Fruit fly (Drosophila melanogaster) whole organism, wandering third instar larva: Measurements from ENCODE around the gene CG5697.

ENCODE experiments used
- Abd-B ChIP-seq: fragments of >200 bp; optimal IDR thresholded peaks from 2 replicates; lab custom pipeline; 2017; ENCODE audit warnings: missing biosample characterization, missing genetic modification characterization
- CG32264 ChIP-seq: fragments of 200-800 bp; sonication (Bioruptor generic); optimal IDR thresholded peaks from 2 replicates; lab custom pipeline; 2016; ENCODE audit warnings: missing biosample characterization, missing genetic modification characterization
- CG9705 ChIP-seq: fragments of 200-800 bp; sonication (Bioruptor generic); optimal IDR thresholded peaks from 2 replicates; lab custom pipeline; 2018; ENCODE audit warnings: missing biosample characterization, mild to moderate bottlenecking, missing genetic modification characterization
- CrebA ChIP-seq: fragments of 200-800 bp; sonication (Bioruptor generic); optimal IDR thresholded peaks from 2 replicates; lab custom pipeline; 2016; ENCODE audit warnings: missing biosample characterization, mild to moderate bottlenecking, missing genetic modification characterization, borderline replicate concordance
- Dif ChIP-seq: fragments of 200-275, 200-300 bp; sonication (Bioruptor generic); optimal IDR thresholded peaks from 2 replicates; lab custom pipeline; 2018; ENCODE audit warnings: missing biosample characterization, missing genetic modification characterization; ENCODE audit not compliant: partially characterized antibody
- HLH106 ChIP-seq: fragments of 200-800 bp; optimal IDR thresholded peaks from 3 replicates; lab custom pipeline; 2019; ENCODE audit warnings: missing biosample characterization, mild to moderate bottlenecking, missing genetic modification characterization, moderate library complexity
- Hnf4 ChIP-seq: fragments of 200-800 bp; sonication (Bioruptor generic); optimal IDR thresholded peaks from 2 replicates; lab custom pipeline; 2016; ENCODE audit warnings: missing biosample characterization, mild to moderate bottlenecking, missing genetic modification characterization
- Hr78 ChIP-seq: fragments of >200 bp; optimal IDR thresholded peaks from 2 replicates; lab custom pipeline; 2017; ENCODE audit warnings: missing biosample characterization, missing genetic modification characterization
- Hr83 ChIP-seq: fragments of 200-300 bp; sonication (Bioruptor generic); optimal IDR thresholded peaks from 2 replicates; lab custom pipeline; 2016; ENCODE audit warnings: missing biosample characterization, mild to moderate bottlenecking, missing genetic modification characterization, moderate library complexity; ENCODE audit not compliant: poor library complexity, severe bottlenecking
- Jra ChIP-seq: sonication (Bioruptor generic); optimal IDR thresholded peaks from 2 replicates; lab custom pipeline; 2016; ENCODE audit warnings: missing biosample characterization, missing genetic modification characterization
- Mio ChIP-seq: sonication (Bioruptor generic); optimal IDR thresholded peaks from 2 replicates; lab custom pipeline; 2016; ENCODE audit warnings: missing biosample characterization, missing genetic modification characterization
- Myc ChIP-seq: fragments of >200 bp; optimal IDR thresholded peaks from 2 replicates; lab custom pipeline; 2017
- N ChIP-seq: fragments of >200 bp; optimal IDR thresholded peaks from 2 replicates; lab custom pipeline; 2018; ENCODE audit warnings: missing biosample characterization, missing external identifiers, missing genetic modification characterization
- OdsH ChIP-seq: fragments of 200-800 bp; sonication (Bioruptor generic); optimal IDR thresholded peaks from 2 replicates; lab custom pipeline; 2016; ENCODE audit warnings: missing biosample characterization, mild to moderate bottlenecking, missing genetic modification characterization
- Rel ChIP-seq, 2 experiments: fragments of 200-800 bp; sonication (Bioruptor generic) in 1 of 2; optimal IDR thresholded peaks; 2 replicates in 1 of 2; 3 replicates in 1 of 2; lab custom pipeline; 2016 to 2019; ENCODE audit warnings: mild to moderate bottlenecking in 2 of 2, missing biosample characterization in 2 of 2, missing genetic modification characterization in 2 of 2, moderate library complexity in 1 of 2
- Sp1 ChIP-seq: fragments of 200-800 bp; sonication (Bioruptor generic); optimal IDR thresholded peaks from 3 replicates; lab custom pipeline; 2019; ENCODE audit warnings: missing biosample characterization, mild to moderate bottlenecking, missing genetic modification characterization, moderate library complexity
- Vsx2 ChIP-seq: fragments of 200-300, 225-300 bp; sonication (Bioruptor generic); optimal IDR thresholded peaks from 2 replicates; lab custom pipeline; 2018; ENCODE audit warnings: missing biosample characterization, missing genetic modification characterization; ENCODE audit not compliant: partially characterized antibody
- br ChIP-seq: fragments of 200-800 bp; sonication (Bioruptor generic); optimal IDR thresholded peaks from 2 replicates; lab custom pipeline; 2016; ENCODE audit warnings: missing biosample characterization, missing genetic modification characterization
- brk ChIP-seq: fragments of 200-800 bp; sonication (Bioruptor generic); optimal IDR thresholded peaks from 2 replicates; lab custom pipeline; 2016; ENCODE audit warnings: missing biosample characterization, mild to moderate bottlenecking, missing genetic modification characterization
- dl ChIP-seq, 2 experiments: fragments of 175-275, 200-275 bp in 1 of 2; fragments of 200-275 bp in 1 of 2; sonication (Bioruptor generic); optimal IDR thresholded peaks; lab custom pipeline; 2018; ENCODE audit warnings: mild to moderate bottlenecking in 2 of 2, missing biosample characterization in 2 of 2, missing genetic modification characterization in 2 of 2, moderate library complexity in 2 of 2; ENCODE audit not compliant: partially characterized antibody in 2 of 2, insufficient read depth in 1 of 2
- dmrt93B ChIP-seq: fragments of 200-800 bp; sonication (Bioruptor generic); optimal IDR thresholded peaks from 2 replicates; lab custom pipeline; 2018; ENCODE audit warnings: missing biosample characterization, mild to moderate bottlenecking, missing genetic modification characterization
- dsf ChIP-seq: sonication (Bioruptor generic); optimal IDR thresholded peaks from 2 replicates; lab custom pipeline; 2016; ENCODE audit warnings: missing biosample characterization, missing genetic modification characterization, borderline replicate concordance
- ey ChIP-seq: fragments of 200-800 bp; sonication (Bioruptor generic); optimal IDR thresholded peaks from 2 replicates; lab custom pipeline; 2016; ENCODE audit warnings: missing biosample characterization, missing genetic modification characterization
- foxo ChIP-seq, 2 experiments: fragments of 200-800 bp; sonication (Bioruptor generic); optimal IDR thresholded peaks; 2 replicates in 1 of 2; 3 replicates in 1 of 2; lab custom pipeline; 2016 to 2017; ENCODE audit warnings: missing biosample characterization in 2 of 2, missing genetic modification characterization in 2 of 2
- fru ChIP-seq: fragments of 200-800 bp; sonication (Bioruptor generic); optimal IDR thresholded peaks from 3 replicates; lab custom pipeline; 2016; ENCODE audit warnings: missing biosample characterization, mild to moderate bottlenecking, missing genetic modification characterization
- h ChIP-seq: fragments of 200-800 bp; sonication (Bioruptor generic); optimal IDR thresholded peaks from 3 replicates; lab custom pipeline; 2016; ENCODE audit warnings: missing biosample characterization, mild to moderate bottlenecking, missing genetic modification characterization
- jim ChIP-seq: fragments of 175-275, 200-325 bp; sonication (Bioruptor generic); optimal IDR thresholded peaks from 2 replicates; lab custom pipeline; 2016; ENCODE audit warnings: missing biosample characterization, mild to moderate bottlenecking, missing genetic modification characterization
- pan ChIP-seq: fragments of >200 bp; optimal IDR thresholded peaks from 2 replicates; lab custom pipeline; 2017
- psq ChIP-seq: fragments of 200-800 bp; sonication (Bioruptor generic); optimal IDR thresholded peaks from 3 replicates; lab custom pipeline; 2017; ENCODE audit warnings: missing biosample characterization, mild to moderate bottlenecking, missing genetic modification characterization, moderate library complexity
- rgr ChIP-seq: fragments of 200-800 bp; sonication (Bioruptor generic); optimal IDR thresholded peaks from 3 replicates; lab custom pipeline; 2016; ENCODE audit warnings: missing biosample characterization, mild to moderate bottlenecking, missing genetic modification characterization
- sage ChIP-seq: fragments of 200-800 bp; sonication (Bioruptor generic); optimal IDR thresholded peaks from 2 replicates; lab custom pipeline; 2016; ENCODE audit warnings: missing biosample characterization, mild to moderate bottlenecking, missing genetic modification characterization
- tai ChIP-seq: sonication (Bioruptor generic); optimal IDR thresholded peaks from 2 replicates; lab custom pipeline; 2016; ENCODE audit warnings: missing biosample characterization, missing genetic modification characterization
- woc ChIP-seq: sonication (Bioruptor generic); optimal IDR thresholded peaks from 2 replicates; lab custom pipeline; 2016; ENCODE audit warnings: missing biosample characterization, mild to moderate bottlenecking, missing genetic modification characterization

The CG5697 gene

dm6 chr3R:21048729-21049128 lies 33.0 kb downstream of the CG5697 start, which contains the start of gene CG7079:
TSS of gene CG7079 (minus strand) at chr3R:21048829.
- TF ChIP-seq ey (no peak), fru (no peak), Myc (no peak), CrebA (GFP tag; lab: Kevin White, UChicago) (no peak), Hr83 (GFP tag; lab: Kevin White, UChicago) (no peak), jim (GFP tag; lab: Kevin White, UChicago) (no peak), Dif (GFP tag; lab: Kevin White, UChicago) (no peak), pan (lab: Kevin White, UChicago) (no peak), Jra (no peak), N (no peak), Hnf4 (GFP tag; lab: Kevin White, UChicago) (no peak), dsf (GFP tag; lab: Kevin White, UChicago) (no peak), dl (GFP tag; optimal IDR thresholded peaks at IDR 0.05; lab: Kevin White, UChicago; ENCODE audit: insufficient read depth in 1 of 2, partially characterized antibody in 2 of 2) (no peak), br (GFP tag; lab: Kevin White, UChicago) (no peak), sage (GFP tag; lab: Kevin White, UChicago) (no peak), brk (GFP tag; lab: Kevin White, UChicago) (no peak), Abd-B (GFP tag; lab: Kevin White, UChicago) (no peak)

dm6 chr3R:21050875-21051274 lies 35.1 kb downstream of the CG5697 start, which contains the start of gene Jhbp15:
TSS of gene Jhbp15 (minus strand) at chr3R:21050975.
- no peak for TF ChIP-seq Hr78 (GFP tag; lab: Kevin White, UChicago)
- TF ChIP-seq h (GFP tag; lab: Kevin White, UChicago) = no peak
- no peak for TF ChIP-seq Mio (GFP tag; lab: Kevin White, UChicago)
- no peak for TF ChIP-seq CG9705 (GFP tag; lab: Kevin White, UChicago)
- TF ChIP-seq Jra = no peak
- TF ChIP-seq br (GFP tag; lab: Kevin White, UChicago) = no peak
- TF ChIP-seq jim (GFP tag; lab: Kevin White, UChicago) = no peak

dm6 chr3R:21057519-21057918 lies 41.8 kb downstream of the CG5697 start:
- TF ChIP-seq Sp1 (GFP tag; lab: Kevin White, UChicago) (no peak), Rel (GFP tag; optimal IDR thresholded peaks at IDR 0.05; lab: Kevin White, UChicago) (no peak), Rel (tag; optimal IDR thresholded peaks at IDR 0.05; lab: Kevin White, UChicago) (peak; percentile 94), OdsH (GFP tag; lab: Kevin White, UChicago) (no peak), psq (GFP tag; lab: Kevin White, UChicago) (no peak), HLH106 (tag; lab: Kevin White, UChicago) (no peak)

- TF ChIP-seq dmrt93B (GFP tag; lab: Kevin White, UChicago) (no peak), CrebA (GFP tag; lab: Kevin White, UChicago) (peak; percentile 11), brk (GFP tag; lab: Kevin White, UChicago) (peak; percentile 51), Hnf4 (GFP tag; lab: Kevin White, UChicago) (peak; percentile 2), Dif (GFP tag; lab: Kevin White, UChicago) (no peak)
These were observed 44.0 kb downstream of the CG5697 start for dm6 chr3R:21059486-21060356.

dm6 chr3R:21060430-21061245 lies 44.9 kb downstream of the CG5697 start, which contains the start of gene Mvl:
TSS of gene Mvl (minus strand) at chr3R:21060800.
- peak; percentile 36 for TF ChIP-seq br (GFP tag; lab: Kevin White, UChicago)
- peak; percentile 48 for TF ChIP-seq Hnf4 (GFP tag; lab: Kevin White, UChicago)
- peak; percentile 4 for TF ChIP-seq Sp1 (GFP tag; lab: Kevin White, UChicago)
- TF ChIP-seq fru = peak; percentile 55
- TF ChIP-seq dl (GFP tag; optimal IDR thresholded peaks at IDR 0.05; lab: Kevin White, UChicago; ENCODE audit: insufficient read depth in 1 of 2, partially characterized antibody in 2 of 2) = peak in 1 of 2 experiments; percentile 32
- TF ChIP-seq sage (GFP tag; lab: Kevin White, UChicago) = no peak
- no peak for TF ChIP-seq Rel (GFP tag; optimal IDR thresholded peaks at IDR 0.05; lab: Kevin White, UChicago)
- peak; percentile 72 for TF ChIP-seq Rel (tag; optimal IDR thresholded peaks at IDR 0.05; lab: Kevin White, UChicago)
- TF ChIP-seq Mio (GFP tag; lab: Kevin White, UChicago) = no peak
- peak; percentile 56 for TF ChIP-seq Hr83 (GFP tag; lab: Kevin White, UChicago)
- TF ChIP-seq psq (GFP tag; lab: Kevin White, UChicago) = peak; percentile 7
- no peak for TF ChIP-seq tai (GFP tag; lab: Kevin White, UChicago)
- TF ChIP-seq Dif (GFP tag; lab: Kevin White, UChicago) = peak; percentile 69
- TF ChIP-seq dmrt93B (GFP tag; lab: Kevin White, UChicago) = no peak
- TF ChIP-seq Vsx2 (GFP tag; lab: Kevin White, UChicago) = no peak
- no peak for TF ChIP-seq woc (GFP tag; lab: Kevin White, UChicago)
- peak in 1 of 2 experiments; percentile 3 for TF ChIP-seq foxo (GFP tag; optimal IDR thresholded peaks at IDR 0.05; lab: Kevin White, UChicago)
- no peak for TF ChIP-seq ey
- TF ChIP-seq Abd-B (GFP tag; lab: Kevin White, UChicago) = no peak
- no peak for TF ChIP-seq CG32264 (GFP tag; lab: Kevin White, UChicago)
- peak; percentile 72 for TF ChIP-seq h (GFP tag; lab: Kevin White, UChicago)
- TF ChIP-seq rgr (GFP tag; lab: Kevin White, UChicago) = peak; percentile 38
- TF ChIP-seq brk (GFP tag; lab: Kevin White, UChicago) = no peak
- TF ChIP-seq, all 38 proteins: peak for 12
